Worm (Caenorhabditis elegans) whole organism, L4 larva: ENCODE results near the gene nlp-68.
A peak's percentile ranks its signal among the peaks of the same experiment; 100 is the strongest.

Experiments used
- F26F4.8 ChIP-seq: fragments of 200-800 bp; sonication (Bioruptor generic); conservative IDR thresholded peaks from 2 replicates; pipeline ENCODE4 v1.3.6; 2022; ENCODE audit warnings: missing genetic modification characterization, missing compliant biosample characterization
- F37D6.2 ChIP-seq: sonication (generic microtip); optimal IDR thresholded peaks from 2 replicates; lab custom pipeline; 2016; ENCODE audit warnings: mild to moderate bottlenecking, missing genetic modification characterization, missing compliant biosample characterization
- T20F7.1 ChIP-seq: fragments of 200-800 bp; sonication (Bioruptor generic); optimal IDR thresholded peaks from 2 replicates; lab custom pipeline; 2018; ENCODE audit warnings: mild to moderate bottlenecking, missing genetic modification characterization, missing compliant biosample characterization
- Y5F2A.4 ChIP-seq: fragments of 200-800 bp; sonication (Bioruptor generic); optimal IDR thresholded peaks from 2 replicates; lab custom pipeline; 2018; ENCODE audit warnings: mild to moderate bottlenecking, missing genetic modification characterization, missing compliant biosample characterization
- aha-1 ChIP-seq: fragments of 150-350 bp; peaks from one replicate; lab custom pipeline; 2014; ENCODE audit warnings: missing biosample characterization, missing genetic modification characterization
- ama-1 ChIP-seq: fragments of 150-350 bp; optimal IDR thresholded peaks from 2 replicates; lab custom pipeline; 2014; ENCODE audit warnings: inconsistent platforms, mixed read lengths
- arid-1 ChIP-seq: fragments of 200-800 bp; sonication (Bioruptor generic); conservative IDR thresholded peaks from 2 replicates; pipeline ENCODE4 v1.3.6; 2022; ENCODE audit warnings: missing genetic modification reagents, missing genetic modification characterization, missing compliant biosample characterization
- ceh-20 ChIP-seq: fragments of 200-800 bp; sonication (Bioruptor generic); IDR thresholded peaks from 2 replicates; pipeline ENCODE4 v1.3.6; 2022; ENCODE audit warnings: missing genetic modification reagents, missing genetic modification characterization, missing compliant biosample characterization
- ceh-28 ChIP-seq: fragments of 150-350 bp; optimal IDR thresholded peaks from 2 replicates; lab custom pipeline; 2014; ENCODE audit warnings: missing biosample characterization, missing genetic modification reagents, missing genetic modification characterization
- ceh-44 ChIP-seq: fragments of 200-800 bp; sonication (Bioruptor generic); IDR thresholded peaks from 2 replicates; pipeline ENCODE4 v1.3.6; 2022; ENCODE audit warnings: missing genetic modification reagents, missing genetic modification characterization, missing compliant biosample characterization
- ceh-82 ChIP-seq: sonication (generic microtip); optimal IDR thresholded peaks from 2 replicates; lab custom pipeline; 2017; ENCODE audit warnings: missing biosample characterization, missing genetic modification characterization
- ces-1 ChIP-seq: fragments of 150-350 bp; sonication (generic microtip); optimal IDR thresholded peaks from 4 replicates; lab custom pipeline; 2014; ENCODE audit warnings: missing biosample characterization, missing genetic modification reagents, missing genetic modification characterization
- cey-2 ChIP-seq: sonication (generic microtip); optimal IDR thresholded peaks from 3 replicates; lab custom pipeline; 2017; ENCODE audit warnings: missing genetic modification characterization, mild to moderate bottlenecking, missing compliant biosample characterization, antibody characterized with exemption, borderline replicate concordance; ENCODE audit not compliant: insufficient read depth
- daf-12 ChIP-seq: fragments of 150-350 bp; optimal IDR thresholded peaks from 2 replicates; lab custom pipeline; 2014; ENCODE audit warnings: missing biosample characterization, missing genetic modification reagents, missing genetic modification characterization
- daf-16 ChIP-seq, 3 experiments: sonication (generic microtip); optimal IDR thresholded peaks; 2 replicates each; lab custom pipeline; 2016 to 2017; ENCODE audit warnings: missing genetic modification characterization in 3 of 3, missing genetic modification reagents in 3 of 3, mild to moderate bottlenecking in 2 of 3, missing compliant biosample characterization in 2 of 3, missing biosample characterization in 1 of 3, moderate library complexity in 1 of 3
- daf-8 ChIP-seq: fragments of 200-800 bp; sonication (Bioruptor generic); IDR thresholded peaks from 2 replicates; pipeline ENCODE4 v1.3.6; 2022; ENCODE audit warnings: missing genetic modification characterization, missing compliant biosample characterization
- dmd-6 ChIP-seq: fragments of 200-800 bp; sonication (Bioruptor generic); IDR thresholded peaks from 2 replicates; pipeline ENCODE4 v1.3.6; 2022; ENCODE audit warnings: missing genetic modification reagents, missing genetic modification characterization, missing compliant biosample characterization
- dmd-9 ChIP-seq: fragments of 200-800 bp; sonication (Bioruptor generic); IDR thresholded peaks from 2 replicates; pipeline ENCODE4 v1.3.6; 2022; ENCODE audit warnings: missing genetic modification reagents, missing genetic modification characterization, missing compliant biosample characterization
- dpl-1 ChIP-seq: fragments of 150-350 bp; optimal IDR thresholded peaks from 2 replicates; lab custom pipeline; 2014; ENCODE audit warnings: missing biosample characterization, missing genetic modification reagents, missing genetic modification characterization
- dve-1 ChIP-seq: sonication (generic microtip); optimal IDR thresholded peaks from 2 replicates; lab custom pipeline; 2017; ENCODE audit warnings: antibody characterized with exemption, mild to moderate bottlenecking, missing genetic modification characterization, missing compliant biosample characterization; ENCODE audit not compliant: insufficient read depth
- egl-43 ChIP-seq: fragments of 200-800 bp; sonication (Bioruptor generic); IDR thresholded peaks from 2 replicates; pipeline ENCODE4 v1.3.6; 2022; ENCODE audit warnings: missing genetic modification reagents, missing genetic modification characterization, missing compliant biosample characterization
- hif-1 ChIP-seq, 2 experiments: sonication (generic microtip); optimal IDR thresholded peaks; 2 replicates each; lab custom pipeline; 2016 to 2017; ENCODE audit warnings: missing compliant biosample characterization in 2 of 2, missing genetic modification characterization in 2 of 2, missing genetic modification reagents in 2 of 2, missing genotype in 2 of 2, mild to moderate bottlenecking in 1 of 2
- hlh-11 ChIP-seq: fragments of 200-800 bp; sonication (Bioruptor generic); optimal IDR thresholded peaks from 2 replicates; lab custom pipeline; 2018; ENCODE audit warnings: mild to moderate bottlenecking, missing genetic modification characterization, missing compliant biosample characterization
- hmg-1.1 ChIP-seq: fragments of 200-800 bp; sonication (Bioruptor generic); IDR thresholded peaks from 2 replicates; pipeline ENCODE4 v1.3.6; 2022; ENCODE audit warnings: missing genetic modification reagents, missing genetic modification characterization, missing compliant biosample characterization
- lim-7 ChIP-seq: fragments of 200-800 bp; sonication (Bioruptor generic); IDR thresholded peaks from 2 replicates; pipeline ENCODE4 v1.3.6; 2022; ENCODE audit warnings: missing genetic modification characterization, missing compliant biosample characterization
- lin-1 ChIP-seq: fragments of 200-800 bp; sonication (Bioruptor generic); IDR thresholded peaks from 2 replicates; pipeline ENCODE4 v1.3.6; 2022; ENCODE audit warnings: missing genetic modification reagents, missing genetic modification characterization, missing compliant biosample characterization
- lin-29 ChIP-seq: fragments of 200-800 bp; sonication (Bioruptor generic); IDR thresholded peaks from 2 replicates; pipeline ENCODE4 v1.3.6; 2022; ENCODE audit warnings: missing genetic modification reagents, missing genetic modification characterization, missing compliant biosample characterization
- lin-38 ChIP-seq: fragments of 200-800 bp; sonication (Bioruptor generic); IDR thresholded peaks from 2 replicates; pipeline ENCODE4 v1.3.6; 2022; ENCODE audit warnings: missing genetic modification reagents, missing genetic modification characterization, missing compliant biosample characterization
- lin-39 ChIP-seq: fragments of 150-350 bp; optimal IDR thresholded peaks from 2 replicates; lab custom pipeline; 2014; ENCODE audit warnings: missing biosample characterization, missing genetic modification reagents, missing genetic modification characterization
- lir-3 ChIP-seq: sonication (generic microtip); optimal IDR thresholded peaks from 2 replicates; lab custom pipeline; 2016; ENCODE audit warnings: mild to moderate bottlenecking, missing genetic modification characterization, missing compliant biosample characterization
- lsy-2 ChIP-seq, 2 experiments: fragments of 150-350 bp in 1 of 2; sonication (generic microtip) in 1 of 2; optimal IDR thresholded peaks; 2 replicates each; lab custom pipeline; 2014 to 2017; ENCODE audit warnings: missing biosample characterization in 2 of 2, missing genetic modification characterization in 2 of 2
- madf-9 ChIP-seq: fragments of 200-800 bp; sonication (Bioruptor generic); conservative IDR thresholded peaks from 2 replicates; pipeline ENCODE4 v1.3.6; 2022; ENCODE audit warnings: missing genetic modification reagents, missing genetic modification characterization, missing compliant biosample characterization
- mdl-1 ChIP-seq, 2 experiments: fragments of 150-350 bp in 1 of 2; sonication (generic microtip) in 1 of 2; optimal IDR thresholded peaks; 2 replicates each; lab custom pipeline; 2014 to 2017; ENCODE audit warnings: missing biosample characterization in 2 of 2, missing genetic modification characterization in 2 of 2
- mep-1 ChIP-seq: fragments of 150-350 bp; sonication (generic microtip); optimal IDR thresholded peaks from 3 replicates; lab custom pipeline; 2014; ENCODE audit warnings: missing biosample characterization, missing genetic modification characterization
- nhr-10 ChIP-seq: fragments of 150-350 bp; optimal IDR thresholded peaks from 2 replicates; lab custom pipeline; 2014; ENCODE audit warnings: missing biosample characterization, missing genetic modification characterization
- nhr-11 ChIP-seq: fragments of 150-350 bp; optimal IDR thresholded peaks from 2 replicates; lab custom pipeline; 2014; ENCODE audit warnings: missing biosample characterization, missing genetic modification characterization
- nhr-42 ChIP-seq: fragments of 200-800 bp; sonication (Bioruptor generic); IDR thresholded peaks from 2 replicates; pipeline ENCODE4 v1.3.6; 2022; ENCODE audit warnings: missing genetic modification characterization, missing compliant biosample characterization
- nhr-6 ChIP-seq: fragments of 150-350 bp; optimal IDR thresholded peaks from 2 replicates; lab custom pipeline; 2014; ENCODE audit warnings: missing biosample characterization, missing genetic modification characterization
- nhr-76 ChIP-seq: fragments of 150-350 bp; optimal IDR thresholded peaks from 2 replicates; lab custom pipeline; 2014; ENCODE audit warnings: missing biosample characterization, missing genetic modification characterization
- nhr-77 ChIP-seq: fragments of 150-350 bp; optimal IDR thresholded peaks from 2 replicates; lab custom pipeline; 2014; ENCODE audit warnings: missing biosample characterization, missing genetic modification characterization
- pqm-1 ChIP-seq: sonication (generic microtip); optimal IDR thresholded peaks from 2 replicates; lab custom pipeline; 2017; ENCODE audit warnings: missing biosample characterization, missing genetic modification characterization
- set-16 ChIP-seq: fragments of 200-800 bp; sonication (Bioruptor generic); IDR thresholded peaks from 2 replicates; pipeline ENCODE4 v1.3.6; 2022; ENCODE audit warnings: missing genetic modification reagents, missing genetic modification characterization, missing compliant biosample characterization
- skn-1 ChIP-seq: fragments of 150-350 bp; optimal IDR thresholded peaks from 2 replicates; lab custom pipeline; 2014; ENCODE audit warnings: missing biosample characterization, missing genetic modification characterization
- snpc-4 ChIP-seq: fragments of 150-350 bp; optimal IDR thresholded peaks from 2 replicates; lab custom pipeline; 2014; ENCODE audit warnings: missing biosample characterization, missing genetic modification characterization
- spr-1 ChIP-seq: sonication (generic microtip); optimal IDR thresholded peaks from 2 replicates; lab custom pipeline; 2016; ENCODE audit warnings: mild to moderate bottlenecking, missing genetic modification characterization, missing compliant biosample characterization
- spr-3 ChIP-seq: fragments of 200-800 bp; sonication (Bioruptor generic); optimal IDR thresholded peaks from 2 replicates; lab custom pipeline; 2018; ENCODE audit warnings: mild to moderate bottlenecking, missing genetic modification characterization, missing compliant biosample characterization
- tag-97 ChIP-seq: fragments of 200-800 bp; sonication (Bioruptor generic); IDR thresholded peaks from 2 replicates; pipeline ENCODE4 v1.3.6; 2022; ENCODE audit warnings: missing genetic modification characterization, missing compliant biosample characterization
- unc-39 ChIP-seq: sonication (generic microtip); optimal IDR thresholded peaks from 2 replicates; lab custom pipeline; 2017; ENCODE audit warnings: missing biosample characterization, missing genetic modification characterization
- zag-1 ChIP-seq: fragments of 150-350 bp; optimal IDR thresholded peaks from 2 replicates; lab custom pipeline; 2014; ENCODE audit warnings: missing biosample characterization, missing genetic modification characterization
- zfp-2 ChIP-seq: sonication (generic microtip); optimal IDR thresholded peaks from 2 replicates; lab custom pipeline; 2016; ENCODE audit warnings: mild to moderate bottlenecking, missing genetic modification characterization, missing compliant biosample characterization
- zfp-3 ChIP-seq: fragments of 200-800 bp; sonication (Bioruptor generic); conservative IDR thresholded peaks from 2 replicates; pipeline ENCODE4 v1.3.6; 2022; ENCODE audit warnings: missing genetic modification reagents, missing genetic modification characterization, missing compliant biosample characterization
- ztf-11 ChIP-seq: fragments of 150-350 bp; optimal IDR thresholded peaks from 2 replicates; lab custom pipeline; 2014; ENCODE audit warnings: missing biosample characterization, missing genetic modification characterization

nlp-68 gene

DNA sequence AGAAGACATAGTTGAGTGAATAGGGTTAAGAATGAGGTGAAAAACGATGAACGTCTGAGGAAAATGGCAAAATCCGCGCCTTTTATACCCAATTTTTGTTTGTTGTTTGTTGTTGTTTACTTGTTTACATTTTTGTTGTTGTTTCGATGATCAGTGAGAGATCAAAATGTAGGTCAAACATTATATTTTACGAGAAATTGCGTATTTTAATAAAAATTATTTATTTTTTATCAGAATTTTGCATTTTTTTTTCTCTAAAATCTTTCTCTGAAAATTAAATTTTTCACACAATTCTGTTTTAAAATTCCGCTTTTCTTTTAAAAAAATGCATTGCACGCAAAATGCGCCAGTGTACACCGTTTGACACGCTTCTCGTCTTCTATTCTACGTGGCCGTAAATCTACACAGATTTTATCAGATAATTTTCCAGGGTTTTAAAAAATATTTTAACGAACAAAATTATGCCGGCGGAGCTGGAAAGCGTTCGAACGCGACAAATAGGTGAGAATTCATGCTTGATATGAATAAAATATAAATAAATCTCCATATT is 32.2 kb downstream of the nlp-68 start, which contains the start of the genes sip-1 and sly-1 (continued):
- TF ChIP-seq ceh-82 (tag; lab: Kevin White, UChicago) (no peak), mdl-1 (tag; optimal IDR thresholded peaks at IDR 0.05; lab: Kevin White, UChicago) (no peak), nhr-77 (tag; lab: Kevin White, UChicago) (peak; percentile 66), tag-97 (GFP tag; lab: Robert Waterston, UW) (no peak), spr-3 (GFP tag; lab: Kevin White, UChicago) (no peak), cey-2 (tag; lab: Kevin White, UChicago) (no peak), lin-29 (no peak), T20F7.1 (GFP tag; lab: Kevin White, UChicago) (peak; percentile 72), nhr-42 (GFP tag; lab: Robert Waterston, UW) (no peak), daf-8 (no peak), arid-1 (GFP tag; lab: Robert Waterston, UW) (no peak; the same call in 1 of the 2 replicates), nhr-10 (tag; lab: Kevin White, UChicago) (no peak), madf-9 (GFP tag; lab: Robert Waterston, UW) (no peak), pqm-1 (tag; lab: Kevin White, UChicago) (no peak), ces-1 (GFP tag; lab: Kevin White, UChicago) (no peak), dpl-1 (GFP tag; lab: Kevin White, UChicago) (peak; percentile 94), mep-1 (peak; percentile 83), daf-12 (tag; lab: Kevin White, UChicago) (no peak), set-16 (GFP tag; lab: Robert Waterston, UW) (no peak), ztf-11 (tag; lab: Kevin White, UChicago) (no peak), ceh-28 (tag; lab: Kevin White, UChicago) (no peak), hif-1 (tag; optimal IDR thresholded peaks at IDR 0.05; lab: Kevin White, UChicago) (peak in 1 of 2 experiments; percentile 42), hlh-11 (tag; lab: Kevin White, UChicago) (peak; percentile 54), zfp-3 (GFP tag; lab: Robert Waterston, UW) (no peak), lim-7 (no peak), F37D6.2 (tag; lab: Kevin White, UChicago) (peak; percentile 19), dve-1 (peak; percentile 88), Y5F2A.4 (GFP tag; lab: Kevin White, UChicago) (no peak), nhr-76 (no peak), nhr-6 (tag; lab: Kevin White, UChicago) (peak; percentile 81), daf-16 (GFP tag; optimal IDR thresholded peaks at IDR 0.05; lab: Kevin White, UChicago) (no peak), daf-16 (tag; optimal IDR thresholded peaks at IDR 0.05; lab: Kevin White, UChicago) (peak; percentile 47), spr-1 (tag; lab: Kevin White, UChicago) (peak; percentile 40), aha-1 (tag; lab: Kevin White, UChicago) (peak; percentile 78), zag-1 (tag; lab: Kevin White, UChicago) (no peak), nhr-11 (tag; lab: Kevin White, UChicago) (no peak), dmd-6 (GFP tag; lab: Robert Waterston, UW) (peak; percentile 27; the same call in 1 of the 2 replicates), F26F4.8 (GFP tag; lab: Robert Waterston, UW) (no peak), lsy-2 (tag; optimal IDR thresholded peaks at IDR 0.05; lab: Kevin White, UChicago) (peak in 1 of 2 experiments; percentile 92), hmg-1.1 (GFP tag; lab: Robert Waterston, UW) (peak; percentile 55), lin-38 (GFP tag; lab: Robert Waterston, UW) (peak; percentile 90), zfp-2 (tag; lab: Kevin White, UChicago) (no peak), lin-39 (tag; lab: Kevin White, UChicago) (no peak), snpc-4 (no peak), skn-1 (tag; lab: Kevin White, UChicago) (no peak), dmd-9 (GFP tag; lab: Robert Waterston, UW) (no peak), ceh-44 (GFP tag; lab: Robert Waterston, UW) (no peak), lin-1 (GFP tag; lab: Robert Waterston, UW) (no peak), ceh-20 (GFP tag; lab: Robert Waterston, UW) (no peak), unc-39 (tag; lab: Kevin White, UChicago) (no peak), egl-43 (GFP tag; lab: Robert Waterston, UW) (no peak), lir-3 (tag; lab: Kevin White, UChicago) (no peak), ama-1 (lab: Kevin White, UChicago) (no peak)
